Fruit fly (Drosophila melanogaster) whole organism, embryonic: Measurements from ENCODE around the gene mxt.

ENCODE experiments used
- Blimp-1 ChIP-seq: fragments of 200-800 bp; sonication (Bioruptor generic); optimal IDR thresholded peaks from 3 replicates; lab custom pipeline; 2018; ENCODE audit warnings: missing biosample characterization, missing genetic modification characterization, mild to moderate bottlenecking, moderate library complexity, missing genetic modification reagents
- Bteb2 ChIP-seq: fragments of 200-800 bp; sonication (Bioruptor generic); optimal IDR thresholded peaks from 2 replicates; lab custom pipeline; 2016; ENCODE audit warnings: missing biosample characterization, missing genetic modification characterization
- CG10431 ChIP-seq: fragments of 200-800 bp; sonication (Bioruptor generic); optimal IDR thresholded peaks from 3 replicates; lab custom pipeline; 2018; ENCODE audit warnings: missing biosample characterization, mild to moderate bottlenecking, missing genetic modification characterization
- CG12236 ChIP-seq: fragments of 200-800 bp; sonication (Bioruptor generic); optimal IDR thresholded peaks from 2 replicates; lab custom pipeline; 2016; ENCODE audit warnings: missing biosample characterization, missing genetic modification characterization
- CG12299 ChIP-seq: fragments of 200-800 bp; sonication (Bioruptor generic); optimal IDR thresholded peaks from 2 replicates; lab custom pipeline; 2018; ENCODE audit warnings: missing biosample characterization, mild to moderate bottlenecking, missing genetic modification characterization
- CG1233 ChIP-seq: fragments of 200-800 bp; sonication (Bioruptor generic); optimal IDR thresholded peaks from 4 replicates; lab custom pipeline; 2018; ENCODE audit warnings: missing biosample characterization, mild to moderate bottlenecking, missing genetic modification characterization
- CG13296 ChIP-seq: fragments of 200-800 bp; sonication (Bioruptor generic); optimal IDR thresholded peaks from 3 replicates; lab custom pipeline; 2018; ENCODE audit warnings: missing biosample characterization, mild to moderate bottlenecking, missing genetic modification characterization
- CG14965 ChIP-seq: fragments of 200-800 bp; sonication (Bioruptor generic); optimal IDR thresholded peaks from 2 replicates; lab custom pipeline; 2016; ENCODE audit warnings: missing biosample characterization, missing genetic modification characterization, borderline replicate concordance
- CG1602 ChIP-seq: fragments of 200-800 bp; sonication (Bioruptor generic); optimal IDR thresholded peaks from 3 replicates; lab custom pipeline; 2016; ENCODE audit warnings: missing biosample characterization, missing genetic modification characterization
- CG17912 ChIP-seq: fragments of 200-800 bp; sonication (Bioruptor generic); optimal IDR thresholded peaks from 2 replicates; lab custom pipeline; 2018; ENCODE audit warnings: missing biosample characterization, mild to moderate bottlenecking, missing genetic modification characterization
- CG1792 ChIP-seq: fragments of 200-800 bp; sonication (Bioruptor generic); optimal IDR thresholded peaks from 2 replicates; lab custom pipeline; 2016; ENCODE audit warnings: missing biosample characterization, missing genetic modification characterization
- CG18262 ChIP-seq: fragments of 200-800 bp; optimal IDR thresholded peaks from 3 replicates; lab custom pipeline; 2019; ENCODE audit warnings: missing biosample characterization, mild to moderate bottlenecking, missing genetic modification characterization, moderate library complexity
- CG2202 ChIP-seq: fragments of 200-800 bp; sonication (Bioruptor generic); optimal IDR thresholded peaks from 2 replicates; lab custom pipeline; 2018; ENCODE audit warnings: missing biosample characterization, mild to moderate bottlenecking, missing genetic modification characterization
- CG2678 ChIP-seq: fragments of 200-800 bp; sonication (Bioruptor generic); optimal IDR thresholded peaks from 3 replicates; lab custom pipeline; 2019; ENCODE audit warnings: missing biosample characterization, mild to moderate bottlenecking, missing genetic modification characterization, moderate library complexity
- CG2875 ChIP-seq: fragments of 200-800 bp; sonication (Bioruptor generic); optimal IDR thresholded peaks from 2 replicates; lab custom pipeline; 2017; ENCODE audit warnings: missing biosample characterization, mild to moderate bottlenecking, missing genetic modification characterization, missing genetic modification reagents
- CG34422 ChIP-seq: fragments of 200-800 bp; sonication (Bioruptor generic); IDR thresholded peaks from 3 replicates; pipeline ENCODE4 v1.3.6; 2022; ENCODE audit warnings: missing biosample characterization, missing genetic modification characterization
- CG3726 ChIP-seq: fragments of 200-800 bp; sonication (Bioruptor generic); IDR thresholded peaks from 3 replicates; pipeline ENCODE4, ENCODE4 v1.3.6; 2022; ENCODE audit warnings: missing biosample characterization, missing genetic modification characterization
- CG5953 ChIP-seq: fragments of 200-800 bp; sonication (Bioruptor generic); IDR thresholded peaks from 2 replicates; pipeline ENCODE4 v1.3.6; 2022; ENCODE audit warnings: missing biosample characterization, missing genetic modification characterization
- CG6689 ChIP-seq: fragments of 200-800 bp; sonication (Bioruptor generic); IDR thresholded peaks from 2 replicates; pipeline ENCODE4 v1.3.6; 2022; ENCODE audit warnings: missing biosample characterization, missing genetic modification characterization
- CG8388 ChIP-seq: fragments of 200-800 bp; sonication (Bioruptor generic); optimal IDR thresholded peaks from 2 replicates; lab custom pipeline; 2019; ENCODE audit warnings: missing biosample characterization, mild to moderate bottlenecking, missing genetic modification characterization, moderate library complexity
- CHES-1-like ChIP-seq: fragments of 200-800 bp; sonication (Bioruptor generic); optimal IDR thresholded peaks from 2 replicates; lab custom pipeline; 2016; ENCODE audit warnings: missing biosample characterization, missing genetic modification characterization
- D19A ChIP-seq: fragments of 200-800 bp; optimal IDR thresholded peaks from 3 replicates; lab custom pipeline; 2019; ENCODE audit warnings: missing biosample characterization, mild to moderate bottlenecking, missing genetic modification characterization, moderate library complexity
- Dfd ChIP-seq, 2 experiments: fragments of >200 bp; optimal IDR thresholded peaks; 2 replicates each; lab custom pipeline; 2017; ENCODE audit warnings: missing biosample characterization in 2 of 2, missing genetic modification characterization in 2 of 2
- Dp ChIP-seq: fragments of 200-800 bp; sonication (Bioruptor generic); optimal IDR thresholded peaks from 2 replicates; lab custom pipeline; 2018; ENCODE audit warnings: missing biosample characterization, mild to moderate bottlenecking, missing genetic modification characterization, moderate library complexity
- Eip74EF ChIP-seq, 2 experiments: fragments of 200-800 bp in 1 of 2; fragments of >200 bp in 1 of 2; sonication (Bioruptor generic) in 1 of 2; optimal IDR thresholded peaks; 2 replicates each; lab custom pipeline; 2017 to 2019; ENCODE audit warnings: missing biosample characterization in 2 of 2, missing genetic modification characterization in 2 of 2, mild to moderate bottlenecking in 1 of 2, moderate library complexity in 1 of 2
- Fer3 ChIP-seq: fragments of 200-800 bp; sonication (Bioruptor generic); optimal IDR thresholded peaks from 2 replicates; lab custom pipeline; 2018; ENCODE audit warnings: missing biosample characterization, mild to moderate bottlenecking, missing genetic modification characterization, moderate library complexity
- Med ChIP-seq: fragments of 200-800 bp; sonication (Bioruptor generic); peaks from one replicate; lab custom pipeline; 2016; ENCODE audit warnings: missing biosample characterization, missing genetic modification characterization, mild to moderate bottlenecking, inconsistent platforms, moderate library complexity
- NC2α ChIP-seq: fragments of 200-800 bp; sonication (Bioruptor generic); optimal IDR thresholded peaks from 2 replicates; lab custom pipeline; 2016; ENCODE audit warnings: missing biosample characterization, missing genetic modification characterization
- Xrp1 ChIP-seq: fragments of 200-800 bp; sonication (Bioruptor generic); IDR thresholded peaks from 2 replicates; pipeline ENCODE4 v1.3.6; 2022; ENCODE audit warnings: missing biosample characterization, missing genetic modification characterization
- ap ChIP-seq: fragments of 200-800 bp; sonication (Bioruptor generic); IDR thresholded peaks from 2 replicates; pipeline ENCODE4 v1.3.6; 2022; ENCODE audit warnings: missing biosample characterization, missing genetic modification characterization
- bcd ChIP-seq: fragments of 200-800 bp; sonication (Bioruptor generic); optimal IDR thresholded peaks from 2 replicates; lab custom pipeline; 2017; ENCODE audit warnings: missing biosample characterization, mild to moderate bottlenecking, missing genetic modification characterization
- bsh ChIP-seq, 2 experiments: fragments of 200-800 bp; sonication (Bioruptor generic); optimal IDR thresholded peaks; 2 replicates each; lab custom pipeline; 2017 to 2018; ENCODE audit warnings: mild to moderate bottlenecking in 2 of 2, missing biosample characterization in 2 of 2, missing genetic modification characterization in 2 of 2, moderate library complexity in 1 of 2
- cato ChIP-seq: fragments of 200-800 bp; sonication (Bioruptor generic); optimal IDR thresholded peaks from 2 replicates; lab custom pipeline; 2016; ENCODE audit warnings: missing biosample characterization, missing genetic modification characterization, borderline replicate concordance
- cg ChIP-seq: fragments of 200-800 bp; sonication (Bioruptor generic); optimal IDR thresholded peaks from 3 replicates; lab custom pipeline; 2019; ENCODE audit warnings: missing biosample characterization, mild to moderate bottlenecking, missing genetic modification characterization, moderate library complexity
- ci ChIP-seq: fragments of 200-800 bp; sonication (Bioruptor generic); IDR thresholded peaks from 3 replicates; pipeline ENCODE4 v1.3.6; 2022; ENCODE audit warnings: missing biosample characterization, missing genetic modification characterization
- fd102C ChIP-seq: fragments of 200-800 bp; sonication (Bioruptor generic); optimal IDR thresholded peaks from 2 replicates; lab custom pipeline; 2018; ENCODE audit warnings: missing biosample characterization, mild to moderate bottlenecking, missing genetic modification characterization, moderate library complexity
- gem ChIP-seq: fragments of 200-800 bp; sonication (Bioruptor generic); optimal IDR thresholded peaks from 2 replicates; lab custom pipeline; 2019; ENCODE audit warnings: missing biosample characterization, mild to moderate bottlenecking, missing genetic modification characterization, moderate library complexity
- h ChIP-seq: fragments of >200 bp; optimal IDR thresholded peaks from 2 replicates; lab custom pipeline; 2017
- insv ChIP-seq, 2 experiments: fragments of 200-800 bp; sonication (Bioruptor generic); optimal IDR thresholded peaks; 3 replicates each; lab custom pipeline; 2016 to 2018; ENCODE audit warnings: missing biosample characterization in 2 of 2, missing genetic modification characterization in 2 of 2
- kni ChIP-seq: fragments of 200-800 bp; sonication (Bioruptor generic); optimal IDR thresholded peaks from 3 replicates; lab custom pipeline; 2017; ENCODE audit warnings: mild to moderate bottlenecking, missing biosample characterization, missing genetic modification reagents, missing genetic modification characterization
- lab ChIP-seq: fragments of 200-800 bp; sonication (Bioruptor generic); optimal IDR thresholded peaks from 3 replicates; lab custom pipeline; 2017; ENCODE audit warnings: missing biosample characterization, missing genetic modification characterization, mild to moderate bottlenecking, moderate library complexity, missing genetic modification reagents
- lola ChIP-seq, 3 experiments: fragments of >200 bp in 2 of 3; fragments of 200-800 bp in 1 of 3; sonication (Bioruptor generic) in 1 of 3; optimal IDR thresholded peaks; 2 replicates each; lab custom pipeline; 2017 to 2019; ENCODE audit warnings: missing biosample characterization in 3 of 3, missing genetic modification characterization in 3 of 3, mild to moderate bottlenecking in 1 of 3, moderate library complexity in 1 of 3
- mam ChIP-seq: fragments of 200-800 bp; sonication (Bioruptor generic); optimal IDR thresholded peaks from 3 replicates; lab custom pipeline; 2016; ENCODE audit warnings: missing biosample characterization, missing genetic modification characterization
- pfk ChIP-seq: fragments of 200-800 bp; sonication (Bioruptor generic); optimal IDR thresholded peaks from 2 replicates; lab custom pipeline; 2018; ENCODE audit warnings: missing biosample characterization, mild to moderate bottlenecking, missing genetic modification characterization, moderate library complexity
- sens-2 ChIP-seq: fragments of 200-800 bp; sonication (Bioruptor generic); IDR thresholded peaks from 2 replicates; pipeline ENCODE4 v1.3.6; 2022; ENCODE audit warnings: missing biosample characterization, missing genetic modification characterization
- sim ChIP-seq: fragments of 200-800 bp; sonication (Bioruptor generic); IDR thresholded peaks from 2 replicates; pipeline ENCODE4 v1.3.6; 2022; ENCODE audit warnings: missing biosample characterization, missing genetic modification characterization
- sob ChIP-seq: fragments of 200-800 bp; sonication (Bioruptor generic); IDR thresholded peaks from 2 replicates; pipeline ENCODE4 v1.3.6; 2022; ENCODE audit warnings: missing biosample characterization, missing genetic modification characterization
- zfh2 ChIP-seq: fragments of 200-800 bp; sonication (Bioruptor generic); optimal IDR thresholded peaks from 2 replicates; lab custom pipeline; 2016; ENCODE audit warnings: missing biosample characterization, missing genetic modification characterization

The mxt gene

DNA sequence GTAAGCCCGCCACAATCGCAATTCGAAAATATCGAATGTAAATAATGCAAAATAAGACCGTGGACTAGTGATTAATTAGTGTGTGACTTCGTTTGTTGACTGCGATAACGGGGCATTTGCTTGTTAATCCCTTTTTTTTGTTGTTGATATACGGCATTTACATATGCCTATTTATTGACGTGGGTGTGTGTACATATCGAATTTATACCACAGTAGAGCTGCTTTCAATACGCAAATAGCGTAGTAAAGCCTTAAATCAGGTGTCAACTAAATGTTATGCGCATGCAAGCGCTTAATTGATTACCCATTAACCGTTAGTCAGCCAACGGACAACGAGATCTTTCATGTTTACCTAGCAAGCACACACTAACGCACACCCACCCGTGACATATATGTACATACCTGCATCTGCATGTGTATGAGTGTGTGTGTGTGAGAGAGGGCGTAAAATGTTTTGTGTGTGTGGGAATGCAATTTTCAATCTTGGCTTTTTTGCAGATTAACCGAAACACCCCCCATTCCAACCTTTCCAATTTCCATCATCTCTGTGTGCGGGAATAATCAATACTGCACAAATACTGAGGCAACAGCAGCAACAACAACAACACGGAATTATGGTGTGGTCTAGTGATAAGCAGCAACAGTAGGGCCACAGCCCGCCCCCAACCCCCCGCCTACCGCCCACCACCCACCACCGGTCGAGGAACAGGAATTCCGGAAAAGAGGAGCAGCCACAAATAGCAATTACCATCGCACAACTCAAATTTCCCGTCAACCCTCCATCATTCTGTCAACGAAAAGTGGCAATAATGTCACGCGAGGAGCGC lies 8.4 kb downstream of the mxt start (continued):
- TF ChIP-seq CG34422 (GFP tag; lab: Robert Waterston, UW) (no peak), lab (GFP tag; lab: Kevin White, UChicago) (peak; percentile 79), bsh (GFP tag; optimal IDR thresholded peaks at IDR 0.05; lab: Kevin White, UChicago) (peak in 1 of 2 experiments; percentile 66), sim (GFP tag; lab: Robert Waterston, UW) (no peak), CG1792 (GFP tag; lab: Kevin White, UChicago) (peak; percentile 68), D19A (tag; lab: Kevin White, UChicago) (no peak), mam (GFP tag; lab: Kevin White, UChicago) (no peak), CG3726 (GFP tag; lab: Robert Waterston, UW) (no peak), CG10431 (GFP tag; lab: Kevin White, UChicago) (peak; percentile 65), bcd (GFP tag; lab: Kevin White, UChicago) (no peak), Dp (GFP tag; lab: Kevin White, UChicago) (no peak), zfh2 (GFP tag; lab: Kevin White, UChicago) (no peak), Xrp1 (GFP tag; lab: Robert Waterston, UW) (peak; percentile 64), Bteb2 (GFP tag; lab: Kevin White, UChicago) (no peak), CG5953 (GFP tag; lab: Robert Waterston, UW) (peak; percentile 43; the same call in 1 of the 2 replicates), ci (peak; percentile 58; the same call in 2 of the 3 replicates), cato (GFP tag; lab: Kevin White, UChicago) (no peak), CG1233 (peak; percentile 78), lola (GFP tag; optimal IDR thresholded peaks at IDR 0.05; lab: Kevin White, UChicago) (peak in 1 of 3 experiments; percentile 35), fd102C (GFP tag; lab: Kevin White, UChicago) (no peak), Med (GFP tag; lab: Kevin White, UChicago) (peak; percentile 65), insv (GFP tag; optimal IDR thresholded peaks at IDR 0.05; lab: Kevin White, UChicago) (peak in 1 of 2 experiments; percentile 7), CHES-1-like (GFP tag; lab: Kevin White, UChicago) (no peak), pfk (GFP tag; lab: Kevin White, UChicago) (peak; percentile 47), CG17912 (peak; percentile 15), CG13296 (GFP tag; lab: Kevin White, UChicago) (peak; percentile 52), CG12299 (tag; lab: Kevin White, UChicago) (peak; percentile 53), CG6689 (GFP tag; lab: Robert Waterston, UW) (no peak), CG2202 (tag; lab: Kevin White, UChicago) (peak; percentile 37), ap (GFP tag; lab: Robert Waterston, UW) (peak; percentile 35; the same call in 1 of the 2 replicates), Eip74EF (GFP tag; optimal IDR thresholded peaks at IDR 0.05; lab: Kevin White, UChicago) (peak in 1 of 2 experiments; percentile 16), gem (tag; lab: Kevin White, UChicago) (no peak), CG1602 (no peak), Blimp-1 (GFP tag; lab: Kevin White, UChicago) (no peak), CG8388 (GFP tag; lab: Kevin White, UChicago) (peak; percentile 33), Fer3 (tag; lab: Kevin White, UChicago) (peak; percentile 45), CG2678 (peak; percentile 71), CG12236 (GFP tag; lab: Kevin White, UChicago) (no peak), cg (GFP tag; lab: Kevin White, UChicago) (peak; percentile 74), kni (GFP tag; lab: Kevin White, UChicago) (peak; percentile 87), NC2α (GFP tag; lab: Kevin White, UChicago) (no peak), CG14965 (GFP tag; lab: Kevin White, UChicago) (no peak), CG18262 (tag; lab: Kevin White, UChicago) (peak; percentile 6), CG2875 (GFP tag; lab: Kevin White, UChicago) (peak; percentile 68), sob (GFP tag; lab: Robert Waterston, UW) (0 out of 2 replicates have a peak, but pooled peaks have one; percentile 38), Dfd (GFP tag; optimal IDR thresholded peaks at IDR 0.05; lab: Kevin White, UChicago) (no peak), sens-2 (GFP tag; lab: Robert Waterston, UW) (peak; percentile 36; the same call in 1 of the 2 replicates), h (lab: Kevin White, UChicago) (no peak)
